Worm (Caenorhabditis elegans): ENCODE data around the gene R05D3.9.

- no peak for TF ChIP-seq elt-1 (tag; optimal IDR thresholded peaks at IDR 0.05)
- no peak for TF ChIP-seq fos-1 (tag; optimal IDR thresholded peaks at IDR 0.05)
- TF ChIP-seq unc-39 (tag; optimal IDR thresholded peaks at IDR 0.05) = no peak
- no peak for TF ChIP-seq alr-1 (tag; optimal IDR thresholded peaks at IDR 0.05)
- no peak for TF ChIP-seq mbf-1 (tag; optimal IDR thresholded peaks at IDR 0.05)
- no peak for TF ChIP-seq ceh-16 (tag; optimal IDR thresholded peaks at IDR 0.05)
- no peak for TF ChIP-seq nhr-237 (tag; optimal IDR thresholded peaks at IDR 0.05)
- TF ChIP-seq egl-27 (tag; optimal IDR thresholded peaks at IDR 0.05) = no peak
- TF ChIP-seq nhr-25 (tag; optimal IDR thresholded peaks at IDR 0.05) = no peak
- no peak for TF ChIP-seq nhr-6 (tag; optimal IDR thresholded peaks at IDR 0.05)
- no peak for TF ChIP-seq nhr-12 (tag; optimal IDR thresholded peaks at IDR 0.05)
Observed at ce11 chrIII:8403507-8403906, 35.0 kb upstream of the R05D3.9 start, which contains the start of gene cutc-1.
